Worm (Caenorhabditis elegans) whole organism, L4 larva: ENCODE data around the gene adm-4.
A peak's percentile ranks its signal among the peaks of the same experiment; 100 is the strongest.

Source experiments
- T20F7.1 ChIP-seq: fragments of 200-800 bp; sonication (Bioruptor generic); optimal IDR thresholded peaks from 2 replicates; lab custom pipeline; 2018; ENCODE audit warnings: mild to moderate bottlenecking, missing genetic modification characterization, missing compliant biosample characterization
- T26A8.4 ChIP-seq: fragments of 200-800 bp; sonication (Bioruptor generic); IDR thresholded peaks from 2 replicates; pipeline ENCODE4 v1.3.6; 2022; ENCODE audit warnings: missing genetic modification characterization, missing compliant biosample characterization
- Y48G9A.11 ChIP-seq: fragments of 200-800 bp; sonication (Bioruptor generic); IDR thresholded peaks from 2 replicates; pipeline ENCODE4 v1.3.6; 2022; ENCODE audit warnings: missing genetic modification reagents, missing genetic modification characterization, missing compliant biosample characterization
- ZK337.2 ChIP-seq: fragments of 200-800 bp; sonication (Bioruptor generic); IDR thresholded peaks from 2 replicates; pipeline ENCODE4 v1.3.6; 2022; ENCODE audit warnings: missing genetic modification reagents, missing genetic modification characterization, missing compliant biosample characterization
- ZK546.5 ChIP-seq, 2 experiments: sonication (generic microtip); optimal IDR thresholded peaks; 2 replicates each; lab custom pipeline; 2017; ENCODE audit warnings: missing biosample characterization in 2 of 2, missing genetic modification characterization in 2 of 2
- aha-1 ChIP-seq: fragments of 150-350 bp; peaks from one replicate; lab custom pipeline; 2014; ENCODE audit warnings: missing biosample characterization, missing genetic modification characterization
- ctbp-1 ChIP-seq: fragments of 200-800 bp; sonication (Bioruptor generic); IDR thresholded peaks from 2 replicates; pipeline ENCODE4 v1.3.6; 2022; ENCODE audit warnings: missing genetic modification reagents, missing genetic modification characterization, missing compliant biosample characterization
- daf-12 ChIP-seq: fragments of 150-350 bp; optimal IDR thresholded peaks from 2 replicates; lab custom pipeline; 2014; ENCODE audit warnings: missing biosample characterization, missing genetic modification reagents, missing genetic modification characterization
- daf-16 ChIP-seq, 3 experiments: sonication (generic microtip); optimal IDR thresholded peaks; 2 replicates each; lab custom pipeline; 2016 to 2017; ENCODE audit warnings: missing genetic modification characterization in 3 of 3, missing genetic modification reagents in 3 of 3, mild to moderate bottlenecking in 2 of 3, missing compliant biosample characterization in 2 of 3, missing biosample characterization in 1 of 3, moderate library complexity in 1 of 3
- daf-8 ChIP-seq: fragments of 200-800 bp; sonication (Bioruptor generic); IDR thresholded peaks from 2 replicates; pipeline ENCODE4 v1.3.6; 2022; ENCODE audit warnings: missing genetic modification characterization, missing compliant biosample characterization
- dmd-6 ChIP-seq: fragments of 200-800 bp; sonication (Bioruptor generic); IDR thresholded peaks from 2 replicates; pipeline ENCODE4 v1.3.6; 2022; ENCODE audit warnings: missing genetic modification reagents, missing genetic modification characterization, missing compliant biosample characterization
- dve-1 ChIP-seq: sonication (generic microtip); optimal IDR thresholded peaks from 2 replicates; lab custom pipeline; 2017; ENCODE audit warnings: antibody characterized with exemption, mild to moderate bottlenecking, missing genetic modification characterization, missing compliant biosample characterization; ENCODE audit not compliant: insufficient read depth
- hif-1 ChIP-seq, 2 experiments: sonication (generic microtip); optimal IDR thresholded peaks; 2 replicates each; lab custom pipeline; 2016 to 2017; ENCODE audit warnings: missing compliant biosample characterization in 2 of 2, missing genetic modification characterization in 2 of 2, missing genetic modification reagents in 2 of 2, missing genotype in 2 of 2, mild to moderate bottlenecking in 1 of 2
- hlh-11 ChIP-seq: fragments of 200-800 bp; sonication (Bioruptor generic); optimal IDR thresholded peaks from 2 replicates; lab custom pipeline; 2018; ENCODE audit warnings: mild to moderate bottlenecking, missing genetic modification characterization, missing compliant biosample characterization
- hlh-30 ChIP-seq: sonication (generic microtip); optimal IDR thresholded peaks from 2 replicates; lab custom pipeline; 2017; ENCODE audit warnings: antibody characterized with exemption, mild to moderate bottlenecking, missing genetic modification characterization, missing compliant biosample characterization; ENCODE audit not compliant: insufficient read depth
- jun-1 ChIP-seq: fragments of 150-350 bp; optimal IDR thresholded peaks from 2 replicates; lab custom pipeline; 2014; ENCODE audit warnings: missing biosample characterization, missing genetic modification reagents, missing genetic modification characterization
- lin-13 ChIP-seq: fragments of 150-350 bp; optimal IDR thresholded peaks from 2 replicates; lab custom pipeline; 2014; ENCODE audit warnings: missing biosample characterization, missing genetic modification reagents, missing genetic modification characterization
- lin-39 ChIP-seq: fragments of 150-350 bp; optimal IDR thresholded peaks from 2 replicates; lab custom pipeline; 2014; ENCODE audit warnings: missing biosample characterization, missing genetic modification reagents, missing genetic modification characterization
- mep-1 ChIP-seq: fragments of 150-350 bp; sonication (generic microtip); optimal IDR thresholded peaks from 3 replicates; lab custom pipeline; 2014; ENCODE audit warnings: missing biosample characterization, missing genetic modification characterization
- mes-2 ChIP-seq: sonication (generic microtip); optimal IDR thresholded peaks from 2 replicates; lab custom pipeline; 2016; ENCODE audit warnings: missing genotype, mild to moderate bottlenecking, missing genetic modification characterization, missing compliant biosample characterization; ENCODE audit not compliant: poor library complexity, severe bottlenecking
- mxl-3 ChIP-seq: fragments of 200-800 bp; sonication (Bioruptor generic); optimal IDR thresholded peaks from 2 replicates; lab custom pipeline; 2018; ENCODE audit warnings: mild to moderate bottlenecking, missing genetic modification characterization, missing compliant biosample characterization
- nhr-10 ChIP-seq: fragments of 150-350 bp; optimal IDR thresholded peaks from 2 replicates; lab custom pipeline; 2014; ENCODE audit warnings: missing biosample characterization, missing genetic modification characterization
- nhr-28 ChIP-seq: fragments of 150-350 bp; optimal IDR thresholded peaks from 2 replicates; lab custom pipeline; 2014; ENCODE audit warnings: missing biosample characterization, missing genetic modification characterization
- nhr-41 ChIP-seq: fragments of 200-800 bp; sonication (Bioruptor generic); IDR thresholded peaks from 2 replicates; pipeline ENCODE4 v1.3.6; 2022; ENCODE audit warnings: missing genetic modification reagents, missing genetic modification characterization, missing compliant biosample characterization
- nhr-48 ChIP-seq: sonication (generic microtip); optimal IDR thresholded peaks from 2 replicates; lab custom pipeline; 2016; ENCODE audit warnings: mild to moderate bottlenecking, missing genetic modification characterization, missing compliant biosample characterization
- nhr-6 ChIP-seq: fragments of 150-350 bp; optimal IDR thresholded peaks from 2 replicates; lab custom pipeline; 2014; ENCODE audit warnings: missing biosample characterization, missing genetic modification characterization
- pha-4 ChIP-seq, 2 experiments: fragments of 150-350 bp in 1 of 2; fragments of 200-800 bp in 1 of 2; sonication (Bioruptor generic) in 1 of 2; IDR thresholded peaks in 1 of 2; optimal IDR thresholded peaks in 1 of 2; 2 replicates each; pipeline versions ENCODE4 v1.3.6 to Lab custom; 2014 to 2022; ENCODE audit warnings: missing genetic modification characterization in 2 of 2, missing genetic modification reagents in 2 of 2, missing biosample characterization in 1 of 2, missing compliant biosample characterization in 1 of 2
- pqm-1 ChIP-seq: sonication (generic microtip); optimal IDR thresholded peaks from 2 replicates; lab custom pipeline; 2017; ENCODE audit warnings: missing biosample characterization, missing genetic modification characterization
- saeg-2 ChIP-seq: fragments of 200-800 bp; sonication (Bioruptor generic); IDR thresholded peaks from 2 replicates; pipeline ENCODE4 v1.3.6; 2022; ENCODE audit warnings: missing genetic modification reagents, missing genetic modification characterization, missing compliant biosample characterization
- sdz-12 ChIP-seq: fragments of 200-800 bp; sonication (Bioruptor generic); optimal IDR thresholded peaks from 2 replicates; lab custom pipeline; 2018; ENCODE audit warnings: mild to moderate bottlenecking, missing genetic modification characterization, missing compliant biosample characterization
- snpc-1.2 ChIP-seq: fragments of 200-800 bp; sonication (Bioruptor generic); IDR thresholded peaks from 2 replicates; pipeline ENCODE4 v1.3.6; 2022; ENCODE audit warnings: missing genetic modification reagents, missing genetic modification characterization, missing compliant biosample characterization
- unc-39 ChIP-seq: sonication (generic microtip); optimal IDR thresholded peaks from 2 replicates; lab custom pipeline; 2017; ENCODE audit warnings: missing biosample characterization, missing genetic modification characterization
- unc-62 ChIP-seq, 3 experiments: fragments of 150-350 bp in 1 of 3; sonication (generic microtip); optimal IDR thresholded peaks in 2 of 3; peaks in 1 of 3; 1 replicate in 1 of 3; 2 replicates in 2 of 3; lab custom pipeline; 2014 to 2017; ENCODE audit warnings: missing biosample characterization in 3 of 3, missing genetic modification characterization in 3 of 3, missing genetic modification reagents in 3 of 3, missing genotype in 1 of 3
- zag-1 ChIP-seq: fragments of 150-350 bp; optimal IDR thresholded peaks from 2 replicates; lab custom pipeline; 2014; ENCODE audit warnings: missing biosample characterization, missing genetic modification characterization
- zfp-3 ChIP-seq: fragments of 200-800 bp; sonication (Bioruptor generic); conservative IDR thresholded peaks from 2 replicates; pipeline ENCODE4 v1.3.6; 2022; ENCODE audit warnings: missing genetic modification reagents, missing genetic modification characterization, missing compliant biosample characterization
- zip-11 ChIP-seq: fragments of 200-800 bp; sonication (Bioruptor generic); IDR thresholded peaks from 2 replicates; pipeline ENCODE4 v1.3.6; 2022; ENCODE audit warnings: missing genetic modification characterization, missing compliant biosample characterization
- zip-2 ChIP-seq: fragments of 150-350 bp; optimal IDR thresholded peaks from 2 replicates; lab custom pipeline; 2014; ENCODE audit warnings: missing biosample characterization, missing genetic modification characterization
- ztf-11 ChIP-seq: fragments of 150-350 bp; optimal IDR thresholded peaks from 2 replicates; lab custom pipeline; 2014; ENCODE audit warnings: missing biosample characterization, missing genetic modification characterization

adm-4 gene

DNA sequence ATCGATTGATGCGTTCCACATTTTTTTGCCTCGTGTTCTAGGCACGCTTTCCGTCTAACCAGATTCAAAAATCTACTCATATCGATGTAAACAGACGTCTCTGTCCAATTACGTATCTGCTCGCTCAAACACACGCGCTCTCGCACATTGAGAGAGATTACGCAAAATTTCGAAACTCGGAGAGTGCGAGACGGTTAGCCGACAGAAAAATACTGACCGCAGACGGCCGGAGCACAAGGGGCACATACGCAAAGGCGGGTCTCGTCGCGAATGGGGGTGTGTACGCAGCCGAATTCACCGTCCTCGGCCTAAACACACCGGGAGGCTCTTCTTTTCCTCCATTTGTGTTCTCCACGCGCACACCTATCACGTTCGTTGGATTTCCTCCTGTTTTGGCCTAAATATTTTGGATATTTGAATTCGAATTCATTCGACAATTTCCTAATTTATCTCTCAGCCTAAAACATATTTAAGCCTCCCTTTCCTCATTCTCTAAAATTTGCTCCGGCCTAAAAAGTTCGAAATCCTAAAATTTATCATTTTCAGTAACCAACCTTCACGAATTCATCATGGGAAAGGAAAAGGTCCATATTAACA is 25.1 kb upstream of the adm-4 start, which contains the start of gene eef-1A.2 (continued):
- peak; percentile 67; the same call in 1 of the 2 replicates for TF ChIP-seq nhr-41 (GFP tag; lab: Robert Waterston, UW)
- TF ChIP-seq hif-1 (tag; optimal IDR thresholded peaks at IDR 0.05; lab: Kevin White, UChicago): peak; percentile 40 to 97
- TF ChIP-seq aha-1 (tag; lab: Kevin White, UChicago): peak; percentile 100
- TF ChIP-seq lin-13: peak; percentile 89
- TF ChIP-seq Y48G9A.11 (GFP tag; lab: Robert Waterston, UW): no peak
- no peak for TF ChIP-seq ZK546.5 (tag; optimal IDR thresholded peaks at IDR 0.05; lab: Kevin White, UChicago)
- TF ChIP-seq nhr-48 (tag; lab: Kevin White, UChicago): peak; percentile 84
- no peak for TF ChIP-seq daf-12 (tag; lab: Kevin White, UChicago)
- TF ChIP-seq T26A8.4 (GFP tag; lab: Robert Waterston, UW): peak; percentile 89
- peak; percentile 84 for TF ChIP-seq T20F7.1 (GFP tag; lab: Kevin White, UChicago)
- TF ChIP-seq ctbp-1 (GFP tag; lab: Robert Waterston, UW): peak; percentile 93
- peak; percentile 98 for TF ChIP-seq dmd-6 (GFP tag; lab: Robert Waterston, UW)
- peak; percentile 35 for TF ChIP-seq sdz-12
- TF ChIP-seq saeg-2 (GFP tag; lab: Robert Waterston, UW): peak; percentile 83
- peak; percentile 100 for TF ChIP-seq zip-2 (tag; lab: Kevin White, UChicago)

DNA sequence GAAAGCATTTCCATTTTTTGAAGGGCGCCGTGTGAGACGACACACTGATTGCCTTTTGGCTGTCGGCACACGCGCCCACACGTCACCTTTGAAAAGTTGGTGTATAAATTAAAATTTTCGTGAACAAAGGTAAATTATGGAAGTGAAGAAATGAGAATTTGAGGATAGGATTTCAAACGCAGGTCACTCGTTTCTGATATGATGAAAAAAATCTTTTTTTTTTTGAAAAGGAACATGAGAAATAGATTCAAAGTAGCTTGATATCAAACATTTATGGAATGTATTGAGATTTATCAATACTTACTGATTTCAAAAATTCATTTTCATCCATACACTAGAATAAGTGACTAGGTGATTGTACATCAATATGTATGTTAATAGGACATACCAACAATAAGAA is 19.5 kb upstream of the adm-4 start:
- no peak for TF ChIP-seq mep-1 (tag; lab: Kevin White, UChicago)
- TF ChIP-seq unc-39 (tag; lab: Kevin White, UChicago): no peak
- peak in 1 of 2 experiments; percentile 75 for TF ChIP-seq unc-62 (GFP tag; optimal IDR thresholded peaks at IDR 0.05 in 1 of 2; lab: Kevin White, UChicago)
- no peak for TF ChIP-seq unc-62 (tag; optimal IDR thresholded peaks at IDR 0.05; lab: Kevin White, UChicago)
- peak; percentile 91 for TF ChIP-seq aha-1 (tag; lab: Kevin White, UChicago)
- no peak for TF ChIP-seq zag-1

DNA sequence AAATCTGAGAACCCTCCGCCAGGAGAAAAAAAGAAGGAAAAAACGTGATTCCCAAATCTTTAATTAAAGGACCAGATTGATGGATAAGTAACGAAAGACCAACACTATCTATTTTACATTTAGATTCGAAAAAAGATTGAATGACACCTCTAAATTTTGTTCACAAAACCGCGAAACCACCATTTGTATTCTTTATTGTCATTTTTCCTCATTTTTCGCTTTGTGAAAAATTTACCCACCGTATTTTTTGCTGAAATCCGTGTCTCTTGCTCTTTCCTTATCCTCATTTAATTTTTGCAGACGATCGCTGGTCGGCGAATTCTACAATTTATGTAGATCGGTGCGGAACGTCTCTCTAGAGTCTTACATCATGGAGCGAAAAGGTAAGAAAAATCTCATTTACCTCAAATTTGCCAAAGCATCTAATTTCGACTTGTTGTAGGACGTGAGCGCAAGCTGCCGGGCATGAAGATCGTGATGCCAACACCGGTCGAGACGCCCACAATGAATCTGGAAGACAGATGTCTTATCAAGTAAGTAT is 18.4 kb upstream of the adm-4 start, which contains the start of the genes sek-1 and R03G5.6:
TSS of gene sek-1 (plus strand) at position 301 of the 541 bp plus-strand sequence.
TSS of gene R03G5.6 (minus strand) at position 491 of the 541 bp plus-strand sequence.
- TF ChIP-seq pha-4 (GFP tag; IDR thresholded peaks at IDR 0.05; lab: Robert Waterston, UW): no peak
- TF ChIP-seq pha-4 (tag; optimal IDR thresholded peaks at IDR 0.05; lab: Kevin White, UChicago): no peak
- TF ChIP-seq snpc-1.2 (GFP tag; lab: Robert Waterston, UW): no peak
- no peak for TF ChIP-seq mep-1 (tag; lab: Kevin White, UChicago)
- no peak for TF ChIP-seq jun-1 (tag; lab: Kevin White, UChicago)
- no peak for TF ChIP-seq ztf-11 (tag; lab: Kevin White, UChicago)
- TF ChIP-seq zip-11 (GFP tag; lab: Robert Waterston, UW): no peak

ce11 chrX:7815230-7815629 is 17.1 kb upstream of the adm-4 start:
- peak; percentile 65 for TF ChIP-seq aha-1 (tag; lab: Kevin White, UChicago)
- no peak for TF ChIP-seq zag-1
- TF ChIP-seq zfp-3 (GFP tag; lab: Robert Waterston, UW): no peak

- TF ChIP-seq nhr-28: peak; percentile 89
- peak; percentile 50 for TF ChIP-seq pqm-1
- TF ChIP-seq daf-16 (GFP tag; optimal IDR thresholded peaks at IDR 0.05; lab: Kevin White, UChicago): no peak
- TF ChIP-seq daf-16 (tag; optimal IDR thresholded peaks at IDR 0.05; lab: Kevin White, UChicago): peak; percentile 74
- TF ChIP-seq jun-1 (tag; lab: Kevin White, UChicago): no peak
- TF ChIP-seq ZK337.2 (GFP tag; lab: Robert Waterston, UW): no peak
- TF ChIP-seq mxl-3 (GFP tag; lab: Kevin White, UChicago): peak; percentile 22
- no peak for TF ChIP-seq daf-8 (GFP tag; lab: Robert Waterston, UW)
- TF ChIP-seq Y48G9A.11 (GFP tag; lab: Robert Waterston, UW): no peak
- no peak for TF ChIP-seq lin-39
- peak; percentile 86 for TF ChIP-seq hlh-11
- peak; percentile 76 for TF ChIP-seq dmd-6 (GFP tag; lab: Robert Waterston, UW)
- peak; percentile 45; the same call in 1 of the 2 replicates for TF ChIP-seq pha-4 (GFP tag; IDR thresholded peaks at IDR 0.05; lab: Robert Waterston, UW)
- TF ChIP-seq pha-4 (tag; optimal IDR thresholded peaks at IDR 0.05; lab: Kevin White, UChicago): no peak
- TF ChIP-seq dve-1: peak; percentile 83
- peak; percentile 60 for TF ChIP-seq mep-1 (tag; lab: Kevin White, UChicago)
- peak in 1 of 2 experiments; percentile 26 for TF ChIP-seq hif-1 (tag; optimal IDR thresholded peaks at IDR 0.05; lab: Kevin White, UChicago)
- no peak for TF ChIP-seq T26A8.4 (GFP tag; lab: Robert Waterston, UW)
- TF ChIP-seq nhr-10 (tag; lab: Kevin White, UChicago): peak; percentile 24
- peak; percentile 65 for TF ChIP-seq nhr-6 (tag; lab: Kevin White, UChicago)
- peak; percentile 44 for TF ChIP-seq nhr-48 (tag; lab: Kevin White, UChicago)
- TF ChIP-seq mes-2 (tag; lab: Kevin White, UChicago): peak; percentile 68
- TF ChIP-seq hlh-30 (tag; lab: Kevin White, UChicago): peak; percentile 30
Measured at ce11 chrX:7814747-7815146, 16.6 kb upstream of the adm-4 start.
